Worm (Caenorhabditis elegans) whole organism, young adult: Measurements from ENCODE around the gene W02D7.12.

Experiments used
- Y53F4B.3 ChIP-seq: fragments of 200-800 bp; sonication (Bioruptor generic); IDR thresholded peaks from 2 replicates; pipeline ENCODE4 v1.3.6; 2022; ENCODE audit warnings: missing genetic modification reagents, missing genetic modification characterization, missing compliant biosample characterization
- Y95B8A.8 ChIP-seq: fragments of 200-800 bp; sonication (Bioruptor generic); IDR thresholded peaks from 2 replicates; pipeline ENCODE4 v1.3.6; 2022; ENCODE audit warnings: missing genetic modification reagents, missing genetic modification characterization, missing compliant biosample characterization
- bed-1 ChIP-seq: fragments of 200-800 bp; sonication (Bioruptor generic); IDR thresholded peaks from 2 replicates; pipeline ENCODE4 v1.3.6; 2022; ENCODE audit warnings: missing genetic modification reagents, missing genetic modification characterization, missing compliant biosample characterization
- hlh-12 ChIP-seq: sonication (generic microtip); optimal IDR thresholded peaks from 2 replicates; lab custom pipeline; 2016; ENCODE audit warnings: missing genetic modification characterization, missing compliant biosample characterization
- hsf-1 ChIP-seq: fragments of 200-800 bp; sonication (Bioruptor generic); IDR thresholded peaks from 2 replicates; pipeline ENCODE4 v1.3.6; 2022; ENCODE audit warnings: missing genetic modification reagents, missing genetic modification characterization, missing compliant biosample characterization
- lin-40 ChIP-seq: sonication (generic microtip); optimal IDR thresholded peaks from 2 replicates; lab custom pipeline; 2016; ENCODE audit warnings: missing genetic modification characterization, mild to moderate bottlenecking, missing compliant biosample characterization, missing genotype, missing genetic modification reagents
- madf-6 ChIP-seq: fragments of 200-800 bp; sonication (Bioruptor generic); IDR thresholded peaks from 2 replicates; pipeline ENCODE4 v1.3.6; 2022; ENCODE audit warnings: missing genetic modification reagents, missing genetic modification characterization, missing compliant biosample characterization
- nfya-1 ChIP-seq: sonication (generic microtip); optimal IDR thresholded peaks from 2 replicates; lab custom pipeline; 2017; ENCODE audit warnings: antibody characterized with exemption, missing compliant biosample characterization, missing genetic modification characterization, borderline replicate concordance; ENCODE audit not compliant: insufficient read depth
- nhr-80 ChIP-seq: sonication (generic microtip); optimal IDR thresholded peaks from 2 replicates; lab custom pipeline; 2016; ENCODE audit warnings: missing genetic modification characterization, missing compliant biosample characterization
- snpc-1.3 ChIP-seq: sonication (generic microtip); optimal IDR thresholded peaks from 2 replicates; lab custom pipeline; 2017; ENCODE audit warnings: missing genetic modification characterization, mild to moderate bottlenecking, missing compliant biosample characterization, antibody characterized with exemption, moderate library complexity, missing genotype, missing genetic modification reagents; ENCODE audit not compliant: insufficient read depth
- unc-62 ChIP-seq: fragments of 150-350 bp; optimal IDR thresholded peaks from 2 replicates; lab custom pipeline; 2014; ENCODE audit warnings: missing biosample characterization, missing genetic modification reagents, missing genetic modification characterization
- ztf-6 ChIP-seq: fragments of 200-800 bp; sonication (Bioruptor generic); IDR thresholded peaks from 2 replicates; pipeline ENCODE4 v1.3.6; 2022; ENCODE audit warnings: missing genetic modification reagents, missing genetic modification characterization, missing compliant biosample characterization

DNA sequence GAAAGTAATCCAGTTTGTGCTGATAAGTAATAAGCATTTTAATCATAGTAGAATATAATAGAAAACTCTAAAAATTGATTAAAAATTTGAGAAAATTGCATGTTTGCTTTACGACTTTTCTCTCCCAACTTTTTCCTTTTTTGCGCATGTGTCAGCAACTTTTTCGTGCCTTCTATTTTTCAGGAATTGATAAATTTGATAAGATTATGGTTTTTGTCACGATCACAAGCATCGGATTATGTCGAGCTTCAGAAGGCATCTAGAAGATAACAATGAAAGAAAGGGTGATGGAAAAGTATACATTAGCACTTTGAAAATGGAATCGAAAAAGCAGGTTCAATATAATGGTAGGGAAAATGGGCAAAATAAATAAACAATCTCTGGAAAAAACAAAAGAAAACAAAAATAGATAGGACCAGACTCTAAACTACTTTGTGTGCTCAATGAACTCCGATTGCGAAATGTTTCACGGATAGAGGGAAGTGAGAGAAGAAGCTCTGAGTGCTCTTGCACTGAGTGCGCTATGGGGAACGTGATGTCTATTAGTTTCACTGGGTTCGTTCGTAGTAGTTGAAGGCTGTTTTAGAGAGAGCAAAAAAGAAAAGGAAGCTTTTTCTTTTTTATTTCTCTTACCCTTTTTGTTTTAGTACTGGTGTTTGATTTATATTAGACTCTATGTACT lies 23.0 kb upstream of the W02D7.12 start:
- TF ChIP-seq ztf-6 (GFP tag; lab: Robert Waterston, UW) = no peak
- no peak for TF ChIP-seq Y53F4B.3 (GFP tag; lab: Robert Waterston, UW)
- no peak for TF ChIP-seq Y95B8A.8 (GFP tag; lab: Robert Waterston, UW)
- peak; percentile 36 for TF ChIP-seq nhr-80 (tag; lab: Kevin White, UChicago)
- no peak for TF ChIP-seq madf-6 (GFP tag; lab: Robert Waterston, UW)
- TF ChIP-seq bed-1 (GFP tag; lab: Robert Waterston, UW) = no peak
- TF ChIP-seq nfya-1 (tag; lab: Kevin White, UChicago) = no peak
- TF ChIP-seq snpc-1.3 (tag; lab: Kevin White, UChicago) = no peak
- no peak for TF ChIP-seq hlh-12 (tag; lab: Kevin White, UChicago)
- TF ChIP-seq hsf-1 (GFP tag; lab: Robert Waterston, UW) = no peak
- TF ChIP-seq lin-40 (tag; lab: Kevin White, UChicago) = no peak
- no peak for TF ChIP-seq unc-62 (GFP tag; lab: Kevin White, UChicago)
